Fruit fly (Drosophila melanogaster) whole organism, embryonic: Measurements from ENCODE around the gene CG32074.

Experiments
- C15 ChIP-seq: fragments of 200-800 bp; sonication (Bioruptor generic); IDR thresholded peaks from 3 replicates; pipeline ENCODE4 v1.3.6; 2022; ENCODE audit warnings: missing biosample characterization, missing genetic modification characterization
- CG10274 ChIP-seq: fragments of 200-800 bp; sonication (Bioruptor generic); optimal IDR thresholded peaks from 3 replicates; lab custom pipeline; 2017; ENCODE audit warnings: missing biosample characterization, mild to moderate bottlenecking, missing genetic modification characterization
- CG1233 ChIP-seq: fragments of 200-800 bp; sonication (Bioruptor generic); optimal IDR thresholded peaks from 4 replicates; lab custom pipeline; 2018; ENCODE audit warnings: missing biosample characterization, mild to moderate bottlenecking, missing genetic modification characterization
- CG12659 ChIP-seq: fragments of 200-800 bp; sonication (Bioruptor generic); optimal IDR thresholded peaks from 3 replicates; lab custom pipeline; 2017; ENCODE audit warnings: mild to moderate bottlenecking, missing biosample characterization, missing genetic modification reagents, missing genetic modification characterization
- CG14441 ChIP-seq: fragments of 200-800 bp; sonication (Bioruptor generic); IDR thresholded peaks from 2 replicates; pipeline ENCODE4 v1.3.6; 2022; ENCODE audit warnings: missing biosample characterization, missing genetic modification characterization
- CG15073 ChIP-seq: fragments of 200-800 bp; sonication (Bioruptor generic); optimal IDR thresholded peaks from 2 replicates; lab custom pipeline; 2016; ENCODE audit warnings: missing biosample characterization, missing genetic modification characterization
- CG15269 ChIP-seq: fragments of 200-800 bp; sonication (Bioruptor generic); optimal IDR thresholded peaks from 2 replicates; lab custom pipeline; 2018; ENCODE audit warnings: missing biosample characterization, mild to moderate bottlenecking, missing genetic modification characterization, moderate library complexity
- CG16779 ChIP-seq: fragments of 200-800 bp; sonication (Bioruptor generic); IDR thresholded peaks from 2 replicates; pipeline ENCODE4 v1.3.6; 2022; ENCODE audit warnings: missing biosample characterization, missing genetic modification characterization
- CG16815 ChIP-seq: fragments of 200-800 bp; sonication (Bioruptor generic); optimal IDR thresholded peaks from 3 replicates; lab custom pipeline; 2017; ENCODE audit warnings: missing biosample characterization, mild to moderate bottlenecking, missing genetic modification characterization
- CG17328 ChIP-seq: fragments of 200-800 bp; sonication (Bioruptor generic); IDR thresholded peaks from 2 replicates; pipeline ENCODE4 v1.3.6; 2022; ENCODE audit warnings: missing biosample characterization, missing genetic modification characterization
- CG1792 ChIP-seq: fragments of 200-800 bp; sonication (Bioruptor generic); optimal IDR thresholded peaks from 2 replicates; lab custom pipeline; 2016; ENCODE audit warnings: missing biosample characterization, missing genetic modification characterization
- CG34422 ChIP-seq: fragments of 200-800 bp; sonication (Bioruptor generic); IDR thresholded peaks from 3 replicates; pipeline ENCODE4 v1.3.6; 2022; ENCODE audit warnings: missing biosample characterization, missing genetic modification characterization
- CG3726 ChIP-seq: fragments of 200-800 bp; sonication (Bioruptor generic); IDR thresholded peaks from 3 replicates; pipeline ENCODE4, ENCODE4 v1.3.6; 2022; ENCODE audit warnings: missing biosample characterization, missing genetic modification characterization
- CG4820 ChIP-seq: fragments of 200-800 bp; sonication (Bioruptor generic); optimal IDR thresholded peaks from 3 replicates; lab custom pipeline; 2016; ENCODE audit warnings: missing biosample characterization, missing genetic modification characterization
- CG4854 ChIP-seq: fragments of 200-800 bp; sonication (Bioruptor generic); optimal IDR thresholded peaks from 2 replicates; lab custom pipeline; 2016; ENCODE audit warnings: missing biosample characterization, missing genetic modification characterization, inconsistent platforms
- CG6272 ChIP-seq: fragments of 200-800 bp; sonication (Bioruptor generic); IDR thresholded peaks from 2 replicates; pipeline ENCODE4 v1.3.6; 2022; ENCODE audit warnings: missing biosample characterization, missing genetic modification characterization
- CG6813 ChIP-seq: fragments of 200-800 bp; sonication (Bioruptor generic); optimal IDR thresholded peaks from 2 replicates; lab custom pipeline; 2017; ENCODE audit warnings: missing biosample characterization, missing genetic modification characterization, mild to moderate bottlenecking, moderate library complexity, missing genetic modification reagents
- CG8478 ChIP-seq: fragments of >200 bp; optimal IDR thresholded peaks from 2 replicates; lab custom pipeline; 2018
- CG8944 ChIP-seq: fragments of 200-800 bp; sonication (Bioruptor generic); optimal IDR thresholded peaks from 3 replicates; lab custom pipeline; 2016; ENCODE audit warnings: missing biosample characterization, missing genetic modification characterization
- CG9797 ChIP-seq: fragments of 200-800 bp; sonication (Bioruptor generic); optimal IDR thresholded peaks from 3 replicates; lab custom pipeline; 2018; ENCODE audit warnings: missing biosample characterization, mild to moderate bottlenecking, missing genetic modification characterization
- CoRest ChIP-seq: fragments of 200-800 bp; sonication (Bioruptor generic); optimal IDR thresholded peaks from 3 replicates; lab custom pipeline; 2018; ENCODE audit warnings: missing biosample characterization, mild to moderate bottlenecking, missing genetic modification characterization, moderate library complexity
- CrebB ChIP-seq: fragments of 200-800 bp; sonication (Bioruptor generic); optimal IDR thresholded peaks from 3 replicates; lab custom pipeline; 2018; ENCODE audit warnings: missing biosample characterization, mild to moderate bottlenecking, missing genetic modification characterization
- Dp ChIP-seq: fragments of 200-800 bp; sonication (Bioruptor generic); optimal IDR thresholded peaks from 2 replicates; lab custom pipeline; 2018; ENCODE audit warnings: missing biosample characterization, mild to moderate bottlenecking, missing genetic modification characterization, moderate library complexity
- Ets65A ChIP-seq: fragments of 200-800 bp; sonication (Bioruptor generic); peaks from one replicate; lab custom pipeline; 2016; ENCODE audit warnings: missing biosample characterization, missing genetic modification characterization
- Gug ChIP-seq: fragments of 200-800 bp; sonication (Bioruptor generic); IDR thresholded peaks from 4 replicates; pipeline ENCODE4 v1.3.6; 2022; ENCODE audit warnings: missing biosample characterization, missing genetic modification characterization
- H2.0 ChIP-seq: fragments of 200-800 bp; sonication (Bioruptor generic); IDR thresholded peaks from 2 replicates; pipeline ENCODE4 v1.3.6; 2022; ENCODE audit warnings: missing biosample characterization, missing genetic modification characterization
- HLHmδ ChIP-seq: fragments of 200-800 bp; sonication (Bioruptor generic); optimal IDR thresholded peaks from 2 replicates; lab custom pipeline; 2018; ENCODE audit warnings: missing biosample characterization, mild to moderate bottlenecking, missing genetic modification characterization, moderate library complexity
- Hr78 ChIP-seq, 2 experiments: fragments of 200-800 bp in 1 of 2; fragments of >200 bp in 1 of 2; sonication (Bioruptor generic) in 1 of 2; optimal IDR thresholded peaks; 2 replicates each; lab custom pipeline; 2017 to 2019; ENCODE audit warnings: missing biosample characterization in 2 of 2, missing genetic modification characterization in 2 of 2, mild to moderate bottlenecking in 1 of 2, moderate library complexity in 1 of 2
- Jarid2 ChIP-seq: fragments of 200-800 bp; sonication (Bioruptor generic); optimal IDR thresholded peaks from 3 replicates; lab custom pipeline; 2017; ENCODE audit warnings: mild to moderate bottlenecking, missing biosample characterization, missing genetic modification reagents, missing genetic modification characterization
- Lim3 ChIP-seq: fragments of 200-800 bp; sonication (Bioruptor generic); IDR thresholded peaks from 2 replicates; pipeline ENCODE4 v1.3.6; 2022; ENCODE audit warnings: missing biosample characterization, missing genetic modification characterization
- Oaz ChIP-seq: fragments of 200-800 bp; sonication (Bioruptor generic); IDR thresholded peaks from 2 replicates; pipeline ENCODE4 v1.3.6; 2022; ENCODE audit warnings: missing biosample characterization, missing genetic modification characterization
- Ptx1 ChIP-seq: fragments of 200-800 bp; sonication (Bioruptor generic); IDR thresholded peaks from 2 replicates; pipeline ENCODE4 v1.3.6; 2022; ENCODE audit warnings: missing biosample characterization, missing genetic modification characterization
- Stat92E ChIP-seq, 3 experiments: fragments of >200 bp in 2 of 3; fragments of 200-800 bp in 1 of 3; sonication (Bioruptor generic) in 1 of 3; optimal IDR thresholded peaks; 2 replicates each; lab custom pipeline; 2017 to 2019; ENCODE audit warnings: missing biosample characterization in 3 of 3, missing genetic modification characterization in 3 of 3, mild to moderate bottlenecking in 1 of 3, moderate library complexity in 1 of 3
- Trl ChIP-seq, 3 experiments: fragments of >200 bp in 2 of 3; fragments of 200-800 bp in 1 of 3; sonication (Bioruptor generic) in 1 of 3; optimal IDR thresholded peaks; 2 replicates in 1 of 3; 3 replicates in 2 of 3; lab custom pipeline; 2016 to 2017; ENCODE audit warnings: missing biosample characterization in 1 of 3, missing genetic modification characterization in 1 of 3
- ase ChIP-seq: fragments of 200-800 bp; sonication (Bioruptor generic); IDR thresholded peaks from 3 replicates; pipeline ENCODE4 v1.3.6; 2022; ENCODE audit warnings: missing biosample characterization, missing genetic modification characterization
- chif ChIP-seq, 2 experiments: fragments of 200-800 bp; sonication (Bioruptor generic); optimal IDR thresholded peaks; 3 replicates each; lab custom pipeline; 2016; ENCODE audit warnings: missing biosample characterization in 2 of 2, missing genetic modification characterization in 2 of 2
- corto ChIP-seq: fragments of 200-800 bp; sonication (Bioruptor generic); optimal IDR thresholded peaks from 2 replicates; lab custom pipeline; 2016; ENCODE audit warnings: missing biosample characterization, mild to moderate bottlenecking, missing genetic modification characterization, moderate library complexity
- ems ChIP-seq: fragments of 200-800 bp; sonication (Bioruptor generic); optimal IDR thresholded peaks from 3 replicates; lab custom pipeline; 2016; ENCODE audit warnings: missing biosample characterization, missing genetic modification characterization
- eve ChIP-seq, 2 experiments: fragments of >200 bp; optimal IDR thresholded peaks; 2 replicates each; lab custom pipeline; 2017; ENCODE audit warnings: missing biosample characterization in 2 of 2, missing genetic modification characterization in 2 of 2
- gsb ChIP-seq: fragments of 200-800 bp; sonication (Bioruptor generic); IDR thresholded peaks from 2 replicates; pipeline ENCODE4 v1.3.6; 2022; ENCODE audit warnings: missing biosample characterization, missing genetic modification characterization
- hth ChIP-seq: fragments of >200 bp; optimal IDR thresholded peaks from 2 replicates; lab custom pipeline; 2017; ENCODE audit warnings: inconsistent platforms
- odd ChIP-seq: fragments of 200-800 bp; sonication (Bioruptor generic); optimal IDR thresholded peaks from 2 replicates; lab custom pipeline; 2017; ENCODE audit warnings: missing biosample characterization, mild to moderate bottlenecking, missing genetic modification characterization
- onecut ChIP-seq: fragments of 200-800 bp; sonication (Bioruptor generic); IDR thresholded peaks from 2 replicates; pipeline ENCODE4 v1.3.6; 2022; ENCODE audit warnings: missing biosample characterization, missing genetic modification characterization
- pb ChIP-seq: fragments of 200-800 bp; sonication (Bioruptor generic); optimal IDR thresholded peaks from 3 replicates; lab custom pipeline; 2016; ENCODE audit warnings: missing biosample characterization, missing genetic modification characterization
- pho ChIP-seq: fragments of 200-800 bp; sonication (Bioruptor generic); optimal IDR thresholded peaks from 2 replicates; lab custom pipeline; 2016; ENCODE audit warnings: missing biosample characterization, missing genetic modification characterization
- phol ChIP-seq: fragments of 200-800 bp; sonication (Bioruptor generic); optimal IDR thresholded peaks from 3 replicates; lab custom pipeline; 2018; ENCODE audit warnings: missing biosample characterization, mild to moderate bottlenecking, missing genetic modification characterization, moderate library complexity
- psq ChIP-seq: fragments of 200-800 bp; sonication (Bioruptor generic); optimal IDR thresholded peaks from 2 replicates; lab custom pipeline; 2017; ENCODE audit warnings: missing biosample characterization, missing genetic modification characterization
- sisA ChIP-seq: fragments of 200-800 bp; sonication (Bioruptor generic); IDR thresholded peaks from 2 replicates; pipeline ENCODE4 v1.3.6; 2022; ENCODE audit warnings: missing biosample characterization, missing genetic modification characterization
- sob ChIP-seq: fragments of 200-800 bp; sonication (Bioruptor generic); IDR thresholded peaks from 2 replicates; pipeline ENCODE4 v1.3.6; 2022; ENCODE audit warnings: missing biosample characterization, missing genetic modification characterization
- stwl ChIP-seq: fragments of 200-800 bp; sonication (Bioruptor generic); optimal IDR thresholded peaks from 3 replicates; lab custom pipeline; 2018; ENCODE audit warnings: missing biosample characterization, mild to moderate bottlenecking, missing genetic modification characterization, moderate library complexity
- tgo ChIP-seq: fragments of 200-800 bp; sonication (Bioruptor generic); IDR thresholded peaks from 3 replicates; pipeline ENCODE4 v1.3.6; 2022; ENCODE audit warnings: missing biosample characterization, missing genetic modification characterization

CG32074 gene

DNA sequence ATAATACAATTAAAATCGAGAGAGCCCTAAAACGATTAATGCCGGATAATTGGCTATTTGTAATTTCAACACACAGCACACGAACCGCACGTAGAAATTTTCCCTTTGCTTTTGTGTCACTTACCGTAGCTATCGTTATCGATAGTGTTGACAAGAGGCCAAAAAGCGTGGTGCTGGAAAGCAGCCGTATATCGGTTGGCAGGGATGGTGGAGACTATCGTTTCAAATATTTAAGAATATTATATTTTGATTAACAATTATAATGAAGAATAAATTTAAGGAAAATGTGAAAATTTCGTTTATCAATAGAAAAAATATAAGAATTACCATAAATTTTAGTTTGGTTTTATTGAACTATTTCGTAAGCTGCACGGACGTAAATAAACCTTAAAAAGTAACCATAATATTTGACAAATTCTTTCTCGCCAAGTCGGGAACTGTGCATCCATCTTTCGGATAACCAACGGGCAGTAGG is 39.0 kb downstream of the CG32074 start, which contains the start of gene JIL-1 (continued):
- TF ChIP-seq eve (GFP tag; optimal IDR thresholded peaks at IDR 0.05; lab: Kevin White, UChicago), result peak in 1 of 2 experiments; percentile 46
- peak; percentile 75 for TF ChIP-seq CG12659 (GFP tag; lab: Kevin White, UChicago)
- peak; percentile 79 for TF ChIP-seq sisA (GFP tag; lab: Robert Waterston, UW)
- no peak; the same call in 2 of the 3 replicates for TF ChIP-seq CG3726 (GFP tag; lab: Robert Waterston, UW)
- TF ChIP-seq CG4820 (GFP tag; lab: Kevin White, UChicago), result peak; percentile 52
- TF ChIP-seq Jarid2, result peak; percentile 27
- peak; percentile 80 for TF ChIP-seq Ptx1
- no peak for TF ChIP-seq hth (lab: Kevin White, UChicago)
- TF ChIP-seq ems (GFP tag; lab: Kevin White, UChicago), result peak; percentile 51
- no peak for TF ChIP-seq CG10274 (GFP tag; lab: Kevin White, UChicago)
- no peak for TF ChIP-seq CG6813 (GFP tag; lab: Kevin White, UChicago)
- peak; percentile 88 for TF ChIP-seq psq
- TF ChIP-seq CG8944 (GFP tag; lab: Kevin White, UChicago), result peak; percentile 12
- TF ChIP-seq Stat92E (GFP tag; optimal IDR thresholded peaks at IDR 0.05; lab: Kevin White, UChicago), result peak in 1 of 3 experiments; percentile 43
- peak; percentile 60 for TF ChIP-seq CoRest (tag; lab: Kevin White, UChicago)
- TF ChIP-seq onecut (GFP tag; lab: Robert Waterston, UW), result peak; percentile 56
- TF ChIP-seq ase (GFP tag; lab: Robert Waterston, UW), result peak; percentile 76
- peak; percentile 81 for TF ChIP-seq CG34422 (GFP tag; lab: Robert Waterston, UW)
- TF ChIP-seq Lim3 (GFP tag; lab: Robert Waterston, UW), result no peak
- TF ChIP-seq CG15073 (GFP tag; lab: Kevin White, UChicago), result no peak
- peak; percentile 80 for TF ChIP-seq Gug (GFP tag; lab: Robert Waterston, UW)
- peak; percentile 67 for TF ChIP-seq H2.0
- peak; percentile 48 for TF ChIP-seq CG4854 (GFP tag; lab: Kevin White, UChicago)
- TF ChIP-seq CG8478 (lab: Kevin White, UChicago), result no peak
- TF ChIP-seq tgo (GFP tag; lab: Robert Waterston, UW), result peak; percentile 76
- peak; percentile 22 for TF ChIP-seq Dp (GFP tag; lab: Kevin White, UChicago)
- peak; percentile 56 for TF ChIP-seq CG1233 (GFP tag; lab: Kevin White, UChicago)
- TF ChIP-seq Oaz, result no peak
- TF ChIP-seq Trl (optimal IDR thresholded peaks at IDR 0.05; lab: Kevin White, UChicago), result no peak
- TF ChIP-seq Trl (GFP tag; optimal IDR thresholded peaks at IDR 0.05; lab: Kevin White, UChicago), result no peak
- TF ChIP-seq CG16815, result peak; percentile 57
- peak; percentile 65 for TF ChIP-seq phol (tag; lab: Kevin White, UChicago)
- peak; percentile 64 for TF ChIP-seq CG17328 (GFP tag; lab: Robert Waterston, UW)
- TF ChIP-seq odd, result no peak
- TF ChIP-seq CG9797 (GFP tag; lab: Kevin White, UChicago), result peak; percentile 18
- peak; percentile 2 to 20 for TF ChIP-seq chif (GFP tag; optimal IDR thresholded peaks at IDR 0.05; lab: Kevin White, UChicago)
- no peak for TF ChIP-seq Hr78 (GFP tag; optimal IDR thresholded peaks at IDR 0.05; lab: Kevin White, UChicago)
- peak; percentile 66 for TF ChIP-seq stwl (tag; lab: Kevin White, UChicago)
- TF ChIP-seq pho (GFP tag; lab: Kevin White, UChicago), result peak; percentile 55
- TF ChIP-seq Ets65A (GFP tag; lab: Kevin White, UChicago), result peak; percentile 96
- peak; percentile 10 for TF ChIP-seq HLHmδ
- peak; percentile 93 for TF ChIP-seq sob
- no peak for TF ChIP-seq pb (GFP tag; lab: Kevin White, UChicago)
- peak; percentile 72; the same call in 1 of the 2 replicates for TF ChIP-seq CG16779
- peak; percentile 4 for TF ChIP-seq CG1792 (GFP tag; lab: Kevin White, UChicago)
- peak; percentile 77 for TF ChIP-seq CG14441 (GFP tag; lab: Robert Waterston, UW)
- TF ChIP-seq C15, result peak; percentile 71; the same call in 2 of the 3 replicates
- peak; percentile 28; the same call in 1 of the 2 replicates for TF ChIP-seq gsb (GFP tag; lab: Robert Waterston, UW)
- TF ChIP-seq CrebB (tag; lab: Kevin White, UChicago), result no peak
- TF ChIP-seq CG6272 (GFP tag; lab: Robert Waterston, UW), result peak; percentile 94
- TF ChIP-seq CG15269 (tag; lab: Kevin White, UChicago), result peak; percentile 57
- no peak for TF ChIP-seq corto (GFP tag; lab: Kevin White, UChicago)
